Fruit fly (Drosophila melanogaster): ENCODE data around the gene CG8117.

dm6 chrX:15601285-15601684 lies 42.7 kb upstream of the CG8117 start:
- TF ChIP-seq sv (GFP tag; optimal IDR thresholded peaks at IDR 0.05) (no peak), br (GFP tag; optimal IDR thresholded peaks at IDR 0.05) (no peak), foxo (GFP tag; optimal IDR thresholded peaks at IDR 0.05) (no peak), lola (GFP tag; optimal IDR thresholded peaks at IDR 0.05) (no peak), dl (GFP tag; optimal IDR thresholded peaks at IDR 0.05; ENCODE audit: insufficient read depth in 1 of 2, partially characterized antibody in 2 of 2) (no peak), Hr78 (GFP tag; optimal IDR thresholded peaks at IDR 0.05) (no peak), dsf (GFP tag; optimal IDR thresholded peaks at IDR 0.05; ENCODE audit: borderline replicate concordance) (no peak), woc (GFP tag; optimal IDR thresholded peaks at IDR 0.05) (no peak), Jra (GFP tag; optimal IDR thresholded peaks at IDR 0.05) (no peak), pan (optimal IDR thresholded peaks at IDR 0.05) (no peak)
